Fruit fly (Drosophila melanogaster) whole organism, embryonic: ENCODE data around the gene CG32819.

ENCODE experiments used
- ATbp ChIP-seq: fragments of 200-800 bp; sonication (Bioruptor generic); optimal IDR thresholded peaks from 2 replicates; lab custom pipeline; 2017; ENCODE audit warnings: missing biosample characterization, mild to moderate bottlenecking, missing genetic modification characterization, missing genetic modification reagents
- Asciz ChIP-seq: fragments of 200-800 bp; sonication (Bioruptor generic); optimal IDR thresholded peaks from 2 replicates; lab custom pipeline; 2017; ENCODE audit warnings: missing biosample characterization, mild to moderate bottlenecking, missing genetic modification characterization, missing genetic modification reagents
- CG10543 ChIP-seq: fragments of 200-800 bp; sonication (Bioruptor generic); optimal IDR thresholded peaks from 3 replicates; lab custom pipeline; 2017; ENCODE audit warnings: missing biosample characterization, mild to moderate bottlenecking, missing genetic modification characterization, moderate library complexity
- CG11560 ChIP-seq: fragments of 200-800 bp; sonication (Bioruptor generic); IDR thresholded peaks from 3 replicates; pipeline ENCODE4 v1.3.6; 2022; ENCODE audit warnings: missing biosample characterization, missing genetic modification characterization
- CG12104 ChIP-seq: fragments of 200-800 bp; sonication (Bioruptor generic); optimal IDR thresholded peaks from 3 replicates; lab custom pipeline; 2016; ENCODE audit warnings: missing biosample characterization, missing genetic modification characterization
- CG12942 ChIP-seq: fragments of 200-800 bp; sonication (Bioruptor generic); optimal IDR thresholded peaks from 3 replicates; lab custom pipeline; 2016; ENCODE audit warnings: missing biosample characterization, missing genetic modification characterization
- CG15073 ChIP-seq: fragments of 200-800 bp; sonication (Bioruptor generic); optimal IDR thresholded peaks from 2 replicates; lab custom pipeline; 2016; ENCODE audit warnings: missing biosample characterization, missing genetic modification characterization
- CG17612 ChIP-seq: fragments of 200-800 bp; sonication (Bioruptor generic); IDR thresholded peaks from 2 replicates; pipeline ENCODE4 v1.3.6; 2022; ENCODE audit warnings: missing biosample characterization, missing genetic modification characterization
- CG18764 ChIP-seq: fragments of 200-800 bp; sonication (Bioruptor generic); optimal IDR thresholded peaks from 3 replicates; lab custom pipeline; 2016; ENCODE audit warnings: missing biosample characterization, missing genetic modification characterization
- CG2875 ChIP-seq: fragments of 200-800 bp; sonication (Bioruptor generic); optimal IDR thresholded peaks from 2 replicates; lab custom pipeline; 2017; ENCODE audit warnings: missing biosample characterization, mild to moderate bottlenecking, missing genetic modification characterization, missing genetic modification reagents
- CG32772 ChIP-seq: fragments of 200-800 bp; sonication (Bioruptor generic); IDR thresholded peaks from 2 replicates; pipeline ENCODE4 v1.3.6; 2022; ENCODE audit warnings: missing biosample characterization, missing genetic modification characterization
- CG33213 ChIP-seq: fragments of 200-800 bp; sonication (Bioruptor generic); optimal IDR thresholded peaks from 3 replicates; lab custom pipeline; 2016; ENCODE audit warnings: missing biosample characterization, missing genetic modification characterization
- CG34224 ChIP-seq: fragments of 200-800 bp; sonication (Bioruptor generic); IDR thresholded peaks from 3 replicates; pipeline ENCODE4 v1.3.6; 2022; ENCODE audit warnings: missing biosample characterization, missing genetic modification characterization; ENCODE audit not compliant: partially characterized antibody
- CG3838 ChIP-seq: fragments of 200-800 bp; sonication (Bioruptor generic); optimal IDR thresholded peaks from 3 replicates; lab custom pipeline; 2016; ENCODE audit warnings: missing biosample characterization, missing genetic modification characterization
- CG4424 ChIP-seq: fragments of 200-800 bp; sonication (Bioruptor generic); optimal IDR thresholded peaks from 3 replicates; lab custom pipeline; 2016; ENCODE audit warnings: missing biosample characterization, missing genetic modification characterization
- CG7786 ChIP-seq: fragments of 200-800 bp; sonication (Bioruptor generic); optimal IDR thresholded peaks from 2 replicates; lab custom pipeline; 2016; ENCODE audit warnings: missing biosample characterization, missing genetic modification characterization
- CG7928 ChIP-seq: fragments of 200-800 bp; sonication (Bioruptor generic); optimal IDR thresholded peaks from 2 replicates; lab custom pipeline; 2017; ENCODE audit warnings: missing biosample characterization, mild to moderate bottlenecking, missing genetic modification characterization
- CG8281 ChIP-seq: fragments of 200-800 bp; sonication (Bioruptor generic); optimal IDR thresholded peaks from 2 replicates; lab custom pipeline; 2018; ENCODE audit warnings: missing biosample characterization, mild to moderate bottlenecking, missing genetic modification characterization, moderate library complexity
- CG8290 ChIP-seq, 3 experiments: fragments of 200-800 bp; sonication (Bioruptor generic); optimal IDR thresholded peaks; 2 replicates each; lab custom pipeline; 2016 to 2019; ENCODE audit warnings: missing biosample characterization in 3 of 3, missing genetic modification characterization in 3 of 3, mild to moderate bottlenecking in 2 of 3, moderate library complexity in 1 of 3
- Dbx ChIP-seq: fragments of 200-800 bp; sonication (Bioruptor generic); IDR thresholded peaks from 3 replicates; pipeline ENCODE4 v1.3.6; 2022; ENCODE audit warnings: missing biosample characterization, missing genetic modification characterization
- Dfd ChIP-seq, 2 experiments: fragments of >200 bp; optimal IDR thresholded peaks; 2 replicates each; lab custom pipeline; 2017; ENCODE audit warnings: missing biosample characterization in 2 of 2, missing genetic modification characterization in 2 of 2
- Dip2 ChIP-seq: fragments of 200-800 bp; sonication (Bioruptor generic); IDR thresholded peaks from 2 replicates; pipeline ENCODE4 v1.3.6; 2022; ENCODE audit warnings: missing biosample characterization, missing genetic modification characterization
- Ets65A ChIP-seq: fragments of 200-800 bp; sonication (Bioruptor generic); peaks from one replicate; lab custom pipeline; 2016; ENCODE audit warnings: missing biosample characterization, missing genetic modification characterization
- Fer3 ChIP-seq: fragments of 200-800 bp; sonication (Bioruptor generic); optimal IDR thresholded peaks from 2 replicates; lab custom pipeline; 2018; ENCODE audit warnings: missing biosample characterization, mild to moderate bottlenecking, missing genetic modification characterization, moderate library complexity
- GATAe ChIP-seq: fragments of 200-800 bp; sonication (Bioruptor generic); conservative IDR thresholded peaks from 2 replicates; pipeline ENCODE4 v1.3.6; 2022; ENCODE audit warnings: missing biosample characterization, missing genetic modification characterization
- Gsc ChIP-seq: fragments of 200-800 bp; sonication (Bioruptor generic); IDR thresholded peaks from 2 replicates; pipeline ENCODE4 v1.3.6; 2022; ENCODE audit warnings: missing biosample characterization, missing genetic modification characterization
- Hmx ChIP-seq: fragments of 200-800 bp; sonication (Bioruptor generic); optimal IDR thresholded peaks from 2 replicates; lab custom pipeline; 2016; ENCODE audit warnings: missing biosample characterization, missing genetic modification characterization
- Hr78 ChIP-seq, 2 experiments: fragments of 200-800 bp in 1 of 2; fragments of >200 bp in 1 of 2; sonication (Bioruptor generic) in 1 of 2; optimal IDR thresholded peaks; 2 replicates each; lab custom pipeline; 2017 to 2019; ENCODE audit warnings: missing biosample characterization in 2 of 2, missing genetic modification characterization in 2 of 2, mild to moderate bottlenecking in 1 of 2, moderate library complexity in 1 of 2
- Jarid2 ChIP-seq: fragments of 200-800 bp; sonication (Bioruptor generic); optimal IDR thresholded peaks from 3 replicates; lab custom pipeline; 2017; ENCODE audit warnings: mild to moderate bottlenecking, missing biosample characterization, missing genetic modification reagents, missing genetic modification characterization
- Neu2 ChIP-seq: fragments of 200-800 bp; sonication (Bioruptor generic); optimal IDR thresholded peaks from 3 replicates; lab custom pipeline; 2016; ENCODE audit warnings: missing biosample characterization, missing genetic modification characterization, borderline replicate concordance
- Nf-YC ChIP-seq: fragments of 200-800 bp; optimal IDR thresholded peaks from 3 replicates; lab custom pipeline; 2019; ENCODE audit warnings: missing biosample characterization, mild to moderate bottlenecking, missing genetic modification characterization, moderate library complexity
- Side ChIP-seq: fragments of 200-800 bp; sonication (Bioruptor generic); optimal IDR thresholded peaks from 2 replicates; lab custom pipeline; 2016; ENCODE audit warnings: missing biosample characterization, missing genetic modification characterization
- Spps ChIP-seq: fragments of 200-800 bp; sonication (Bioruptor generic); optimal IDR thresholded peaks from 2 replicates; lab custom pipeline; 2018; ENCODE audit warnings: missing biosample characterization, mild to moderate bottlenecking, missing genetic modification characterization
- Tbp ChIP-seq: fragments of >200 bp; optimal IDR thresholded peaks from 2 replicates; lab custom pipeline; 2018; ENCODE audit warnings: missing biosample characterization, missing genetic modification characterization
- YL-1 ChIP-seq: fragments of 200-800 bp; sonication (Bioruptor generic); optimal IDR thresholded peaks from 3 replicates; lab custom pipeline; 2017; ENCODE audit warnings: missing biosample characterization, mild to moderate bottlenecking, missing genetic modification characterization
- ab ChIP-seq: fragments of 200-800 bp; sonication (Bioruptor generic); optimal IDR thresholded peaks from 2 replicates; lab custom pipeline; 2016; ENCODE audit warnings: missing biosample characterization, missing genetic modification characterization
- ac ChIP-seq: fragments of 200-800 bp; sonication (Bioruptor generic); optimal IDR thresholded peaks from 3 replicates; lab custom pipeline; 2017; ENCODE audit warnings: missing biosample characterization, mild to moderate bottlenecking, missing genetic modification characterization
- chn ChIP-seq: fragments of 200-800 bp; sonication (Bioruptor generic); optimal IDR thresholded peaks from 2 replicates; lab custom pipeline; 2016; ENCODE audit warnings: missing biosample characterization, missing genetic modification characterization
- fd102C ChIP-seq: fragments of 200-800 bp; sonication (Bioruptor generic); optimal IDR thresholded peaks from 2 replicates; lab custom pipeline; 2018; ENCODE audit warnings: missing biosample characterization, mild to moderate bottlenecking, missing genetic modification characterization, moderate library complexity
- grau ChIP-seq: fragments of 200-800 bp; optimal IDR thresholded peaks from 3 replicates; lab custom pipeline; 2019; ENCODE audit warnings: missing biosample characterization, mild to moderate bottlenecking, missing genetic modification characterization, moderate library complexity
- gsb-n ChIP-seq: fragments of 200-800 bp; sonication (Bioruptor generic); optimal IDR thresholded peaks from 3 replicates; lab custom pipeline; 2018; ENCODE audit warnings: missing biosample characterization, mild to moderate bottlenecking, missing genetic modification characterization
- lmd ChIP-seq: fragments of 200-800 bp; sonication (Bioruptor generic); IDR thresholded peaks from 2 replicates; pipeline ENCODE4 v1.3.6; 2022; ENCODE audit warnings: missing biosample characterization, missing genetic modification characterization
- prd ChIP-seq, 3 experiments: fragments of >200 bp in 2 of 3; fragments of 200-800 bp in 1 of 3; sonication (Bioruptor generic) in 1 of 3; optimal IDR thresholded peaks in 2 of 3; IDR thresholded peaks in 1 of 3; 2 replicates in 2 of 3; 3 replicates in 1 of 3; pipeline versions ENCODE4 v1.3.6 to Lab custom; 2017 to 2022; ENCODE audit warnings: missing biosample characterization in 1 of 3, missing genetic modification characterization in 1 of 3
- psq ChIP-seq: fragments of 200-800 bp; sonication (Bioruptor generic); optimal IDR thresholded peaks from 2 replicates; lab custom pipeline; 2017; ENCODE audit warnings: missing biosample characterization, missing genetic modification characterization
- sim ChIP-seq: fragments of 200-800 bp; sonication (Bioruptor generic); IDR thresholded peaks from 2 replicates; pipeline ENCODE4 v1.3.6; 2022; ENCODE audit warnings: missing biosample characterization, missing genetic modification characterization
- tna ChIP-seq: fragments of 200-800 bp; sonication (Bioruptor generic); IDR thresholded peaks from 2 replicates; pipeline ENCODE4 v1.3.6; 2022; ENCODE audit warnings: missing biosample characterization, missing genetic modification characterization; ENCODE audit not compliant: partially characterized antibody
- unpg ChIP-seq: fragments of 200-800 bp; sonication (Bioruptor generic); optimal IDR thresholded peaks from 3 replicates; lab custom pipeline; 2018; ENCODE audit warnings: missing biosample characterization, mild to moderate bottlenecking, missing genetic modification characterization, moderate library complexity
- wor ChIP-seq: fragments of 200-800 bp; sonication (Bioruptor generic); IDR thresholded peaks from 2 replicates; pipeline ENCODE4 v1.3.6; 2022; ENCODE audit warnings: missing biosample characterization, missing genetic modification characterization
- yki ChIP-seq: fragments of >200 bp; optimal IDR thresholded peaks from 3 replicates; lab custom pipeline; 2018
- zfh1 ChIP-seq: fragments of 200-800 bp; sonication (Bioruptor generic); IDR thresholded peaks from 3 replicates; pipeline ENCODE4 v1.3.6; 2022; ENCODE audit warnings: missing biosample characterization, missing genetic modification characterization

CG32819 gene

dm6 chrX:21593907-21594306 lies 27.0 kb downstream of the CG32819 start (continued):
- TF ChIP-seq GATAe (GFP tag; lab: Robert Waterston, UW) = no peak; the same call in 1 of the 2 replicates
- TF ChIP-seq prd (optimal IDR thresholded peaks at IDR 0.05; lab: Kevin White, UChicago) = no peak
- peak; percentile 95 for TF ChIP-seq prd (GFP tag; IDR thresholded peaks at IDR 0.05; lab: Robert Waterston, UW)
- TF ChIP-seq lmd (GFP tag; lab: Robert Waterston, UW) = peak; percentile 87
- TF ChIP-seq YL-1 (GFP tag; lab: Kevin White, UChicago) = no peak
- TF ChIP-seq tna (GFP tag; lab: Robert Waterston, UW) = no peak
- peak; percentile 88 for TF ChIP-seq unpg (GFP tag; lab: Kevin White, UChicago)
- peak; percentile 81 for TF ChIP-seq grau (tag; lab: Kevin White, UChicago)
- peak; percentile 48; the same call in 1 of the 2 replicates for TF ChIP-seq CG17612
- TF ChIP-seq zfh1 (GFP tag; lab: Robert Waterston, UW) = peak; percentile 91
- peak; percentile 79 for TF ChIP-seq CG7786 (GFP tag; lab: Kevin White, UChicago)
- TF ChIP-seq psq (GFP tag; lab: Kevin White, UChicago) = peak; percentile 23
- no peak for TF ChIP-seq CG10543 (GFP tag; lab: Kevin White, UChicago)
- TF ChIP-seq fd102C (GFP tag; lab: Kevin White, UChicago) = peak; percentile 74
- TF ChIP-seq CG32772 (GFP tag; lab: Robert Waterston, UW) = peak; percentile 83
- TF ChIP-seq CG2875 (GFP tag; lab: Kevin White, UChicago) = peak; percentile 76
- TF ChIP-seq yki (lab: Kevin White, UChicago) = no peak
- TF ChIP-seq sim (GFP tag; lab: Robert Waterston, UW) = peak; percentile 68; the same call in 1 of the 2 replicates
- no peak for TF ChIP-seq Tbp (GFP tag; lab: Kevin White, UChicago)
- no peak for TF ChIP-seq Dfd (GFP tag; optimal IDR thresholded peaks at IDR 0.05; lab: Kevin White, UChicago)
- TF ChIP-seq Spps = peak; percentile 80
- TF ChIP-seq CG33213 (GFP tag; lab: Kevin White, UChicago) = peak; percentile 73
- peak; percentile 73 for TF ChIP-seq Fer3 (tag; lab: Kevin White, UChicago)
- peak; percentile 91 for TF ChIP-seq CG4424 (GFP tag; lab: Kevin White, UChicago)
- peak; percentile 80 for TF ChIP-seq gsb-n (tag; lab: Kevin White, UChicago)
- peak; percentile 74 for TF ChIP-seq CG12942 (GFP tag; lab: Kevin White, UChicago)
- TF ChIP-seq CG8281 (tag; lab: Kevin White, UChicago) = peak; percentile 57
- peak; percentile 23 for TF ChIP-seq Jarid2 (GFP tag; lab: Kevin White, UChicago)
- TF ChIP-seq wor = peak; percentile 82
- peak; percentile 39 for TF ChIP-seq ab
- peak; percentile 13 for TF ChIP-seq CG15073 (GFP tag; lab: Kevin White, UChicago)
- TF ChIP-seq Dbx = no peak
- no peak for TF ChIP-seq CG7928 (GFP tag; lab: Kevin White, UChicago)
- peak; percentile 83 for TF ChIP-seq CG18764 (GFP tag; lab: Kevin White, UChicago)
- TF ChIP-seq Ets65A = peak; percentile 98
- TF ChIP-seq Hmx = no peak
- TF ChIP-seq CG12104 = peak; percentile 50
- peak; percentile 50 for TF ChIP-seq ac
- TF ChIP-seq Nf-YC (tag; lab: Kevin White, UChicago) = peak; percentile 39
- peak; percentile 73 for TF ChIP-seq Side (GFP tag; lab: Kevin White, UChicago)
- peak; percentile 41 for TF ChIP-seq CG8290 (GFP tag; optimal IDR thresholded peaks at IDR 0.05; lab: Kevin White, UChicago)
- TF ChIP-seq CG8290 (tag; optimal IDR thresholded peaks at IDR 0.05; lab: Kevin White, UChicago) = peak in 1 of 2 experiments; percentile 82
- TF ChIP-seq CG34224 (GFP tag; lab: Robert Waterston, UW) = no peak
- peak; percentile 63 for TF ChIP-seq Neu2 (GFP tag; lab: Kevin White, UChicago)
- TF ChIP-seq Gsc (GFP tag; lab: Robert Waterston, UW) = peak; percentile 76
- peak; percentile 74 for TF ChIP-seq chn
- peak; percentile 21 for TF ChIP-seq CG3838 (GFP tag; lab: Kevin White, UChicago)
- no peak for TF ChIP-seq Dip2 (GFP tag; lab: Robert Waterston, UW)
- TF ChIP-seq ATbp (GFP tag; lab: Kevin White, UChicago) = peak; percentile 77
- peak; percentile 78 for TF ChIP-seq Asciz
- TF ChIP-seq CG11560 (tag; lab: Robert Waterston, UW) = peak; percentile 72; the same call in 2 of the 3 replicates
- TF ChIP-seq Hr78 (GFP tag; optimal IDR thresholded peaks at IDR 0.05; lab: Kevin White, UChicago) = peak in 1 of 2 experiments; percentile 25
